Fruit fly (Drosophila melanogaster) whole organism, prepupa: ENCODE measurements around the gene snky.

ENCODE experiments used
- Eip78C ChIP-seq: fragments of 200-800 bp; sonication (Bioruptor generic); peaks from one replicate; lab custom pipeline; 2016; ENCODE audit warnings: missing biosample characterization, missing genetic modification characterization
- dac ChIP-seq: fragments of 200-800 bp; sonication (Bioruptor generic); optimal IDR thresholded peaks from 2 replicates; lab custom pipeline; 2017; ENCODE audit warnings: missing biosample characterization, mild to moderate bottlenecking, missing genetic modification characterization
- ss ChIP-seq, 2 experiments: fragments of 200-800 bp; sonication (Bioruptor generic); optimal IDR thresholded peaks; 2 replicates in 1 of 2; 3 replicates in 1 of 2; lab custom pipeline; 2017 to 2018; ENCODE audit warnings: mild to moderate bottlenecking in 2 of 2, missing biosample characterization in 2 of 2, missing genetic modification characterization in 2 of 2, moderate library complexity in 1 of 2

dm6 chr3L:13210041-13210639, 35.9 kb downstream of the snky start:
- TF ChIP-seq Eip78C (GFP tag; lab: Kevin White, UChicago) (no peak), dac (GFP tag; lab: Kevin White, UChicago) (no peak), ss (GFP tag; optimal IDR thresholded peaks at IDR 0.05; lab: Kevin White, UChicago) (no peak)
